Worm (Caenorhabditis elegans) whole organism, young adult: ENCODE data around the gene cth-2.

Experiments used
- F33H1.4 ChIP-seq: fragments of 200-800 bp; sonication (Bioruptor generic); IDR thresholded peaks from 2 replicates; pipeline ENCODE4 v1.3.6; 2022; ENCODE audit warnings: missing genetic modification reagents, missing genetic modification characterization, missing compliant biosample characterization
- dpl-1 ChIP-seq: fragments of 150-350 bp; optimal IDR thresholded peaks from 2 replicates; lab custom pipeline; 2014; ENCODE audit warnings: missing biosample characterization, missing genetic modification reagents, missing genetic modification characterization
- nfyb-1 ChIP-seq: fragments of 200-800 bp; sonication (Bioruptor generic); IDR thresholded peaks from 2 replicates; pipeline ENCODE4 v1.3.6; 2022; ENCODE audit warnings: missing genetic modification reagents, missing genetic modification characterization, missing compliant biosample characterization
- xnd-1 ChIP-seq: sonication (generic microtip); optimal IDR thresholded peaks from 2 replicates; lab custom pipeline; 2016; ENCODE audit warnings: missing genotype, missing genetic modification reagents, missing genetic modification characterization, missing compliant biosample characterization

DNA sequence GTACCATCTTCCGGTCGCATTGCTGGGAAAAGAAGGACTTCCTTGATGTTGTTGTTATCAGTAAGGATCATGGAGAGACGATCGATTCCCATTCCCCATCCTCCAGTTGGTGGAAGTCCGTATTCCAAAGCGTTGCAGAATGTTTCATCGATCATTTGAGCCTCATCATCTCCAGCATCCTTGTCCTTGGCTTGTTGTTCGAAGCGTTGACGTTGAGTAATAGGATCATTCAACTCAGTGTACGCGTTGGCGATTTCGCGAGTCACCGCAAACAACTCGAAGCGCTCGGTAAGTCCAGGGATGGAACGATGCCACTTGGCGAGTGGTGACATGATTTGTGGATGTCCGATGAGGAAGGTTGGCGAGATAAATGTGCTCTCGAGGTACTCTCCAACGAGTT is 12.7 kb upstream of the cth-2 start:
- TF ChIP-seq dpl-1 (GFP tag; lab: Kevin White, UChicago) (no peak), F33H1.4 (GFP tag; lab: Robert Waterston, UW) (no peak), nfyb-1 (GFP tag; lab: Robert Waterston, UW) (no peak), xnd-1 (tag; lab: Kevin White, UChicago) (no peak)
